Fruit fly (Drosophila melanogaster): Measurements from ENCODE around the gene CG15370.

CG15370 gene

DNA sequence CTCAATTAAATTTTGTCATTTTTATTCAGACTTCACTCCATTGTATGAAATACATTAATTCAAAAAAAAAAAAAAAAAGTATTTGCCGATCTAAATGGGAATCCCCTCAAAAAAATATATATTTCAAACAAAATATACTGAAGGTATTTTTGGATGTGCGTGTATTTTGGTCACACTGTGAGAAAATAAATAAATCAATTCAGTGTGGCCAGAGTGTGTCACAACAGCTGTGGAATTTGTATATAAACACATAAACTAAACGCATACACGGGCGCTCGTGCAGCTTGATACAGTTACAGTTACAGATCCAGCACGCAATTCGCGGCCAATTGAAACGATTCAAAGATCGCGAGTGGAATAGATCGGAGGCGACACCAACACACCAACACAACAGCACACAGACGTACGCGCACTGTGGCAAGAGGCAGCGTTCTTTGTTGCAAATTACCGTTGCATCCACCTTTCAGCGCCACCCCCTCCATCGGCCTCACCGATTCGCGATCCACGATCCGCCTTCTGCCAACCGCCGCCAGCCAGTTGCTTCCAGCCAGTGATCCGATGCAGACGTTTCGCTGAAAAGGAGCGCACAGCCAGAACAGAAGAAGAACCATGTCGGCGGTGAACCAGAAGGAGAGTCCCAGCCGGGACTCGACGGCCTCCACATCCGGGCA, 25.1 kb downstream of the CG15370 start, which contains the start of gene CG17754 (continued):
- TF ChIP-seq Lhr (GFP tag; optimal IDR thresholded peaks at IDR 0.05) = peak; percentile 59
- TF ChIP-seq CG15514 (GFP tag; optimal IDR thresholded peaks at IDR 0.05) = no peak
- no peak for TF ChIP-seq Gsc (GFP tag; IDR thresholded peaks at IDR 0.05)
- TF ChIP-seq caup (GFP tag; optimal IDR thresholded peaks at IDR 0.05; ENCODE audit: severe bottlenecking) = no peak
- TF ChIP-seq CG12299 (tag; optimal IDR thresholded peaks at IDR 0.05) = no peak
- no peak for TF ChIP-seq Scr (GFP tag; IDR thresholded peaks at IDR 0.05; ENCODE audit: partially characterized antibody)
- no peak for TF ChIP-seq gcm2 (GFP tag; optimal IDR thresholded peaks at IDR 0.05)
- no peak for TF ChIP-seq CG2129 (GFP tag; IDR thresholded peaks at IDR 0.05; ENCODE audit: partially characterized antibody)
- TF ChIP-seq jing (GFP tag; optimal IDR thresholded peaks at IDR 0.05) = no peak
- TF ChIP-seq CG31365 (tag; optimal IDR thresholded peaks at IDR 0.05) = no peak
- TF ChIP-seq CG16813 (GFP tag; IDR thresholded peaks at IDR 0.05; ENCODE audit: partially characterized antibody) = peak; percentile 19; the same call in 1 of the 3 replicates
- no peak for TF ChIP-seq CG16815 (GFP tag; optimal IDR thresholded peaks at IDR 0.05)
- no peak for TF ChIP-seq org-1 (GFP tag; optimal IDR thresholded peaks at IDR 0.05)
- TF ChIP-seq CG13123 (GFP tag; optimal IDR thresholded peaks at IDR 0.05) = no peak
- TF ChIP-seq CG6854 (GFP tag; optimal IDR thresholded peaks at IDR 0.05) = no peak
- no peak for TF ChIP-seq Mad (GFP tag; optimal IDR thresholded peaks at IDR 0.05)
- TF ChIP-seq ab (GFP tag; optimal IDR thresholded peaks at IDR 0.05) = no peak
- no peak for TF ChIP-seq CG11247 (GFP tag; IDR thresholded peaks at IDR 0.05)
- TF ChIP-seq CG12769 (tag; optimal IDR thresholded peaks at IDR 0.05) = no peak
- no peak for TF ChIP-seq fd96Cb (tag; optimal IDR thresholded peaks at IDR 0.05)
- no peak for TF ChIP-seq lmd (GFP tag; IDR thresholded peaks at IDR 0.05)
- no peak for TF ChIP-seq NC2α (GFP tag; optimal IDR thresholded peaks at IDR 0.05)
- TF ChIP-seq maf-S (GFP tag; optimal IDR thresholded peaks at IDR 0.05) = no peak
- peak; percentile 47 for TF ChIP-seq CG14710 (tag; optimal IDR thresholded peaks at IDR 0.05)
- no peak for TF ChIP-seq cato (GFP tag; optimal IDR thresholded peaks at IDR 0.05; ENCODE audit: borderline replicate concordance)
- TF ChIP-seq ATbp (GFP tag; optimal IDR thresholded peaks at IDR 0.05) = no peak
- TF ChIP-seq Dip3 (GFP tag; optimal IDR thresholded peaks at IDR 0.05) = no peak
- peak; percentile 16 for TF ChIP-seq Nf-YC (tag; optimal IDR thresholded peaks at IDR 0.05)
- TF ChIP-seq bab2 (GFP tag; optimal IDR thresholded peaks at IDR 0.05) = no peak
- TF ChIP-seq Dfd (GFP tag; optimal IDR thresholded peaks at IDR 0.05) = no peak
- TF ChIP-seq nerfin-2 (GFP tag; IDR thresholded peaks at IDR 0.05; ENCODE audit: partially characterized antibody) = no peak
- no peak for TF ChIP-seq Dad (GFP tag; optimal IDR thresholded peaks at IDR 0.05)
- no peak for TF ChIP-seq Sin3A (optimal IDR thresholded peaks at IDR 0.05)
- TF ChIP-seq btn (GFP tag; optimal IDR thresholded peaks at IDR 0.05) = no peak
- no peak for TF ChIP-seq NC2β (GFP tag; optimal IDR thresholded peaks at IDR 0.05)
- no peak for TF ChIP-seq NFAT (GFP tag; IDR thresholded peaks at IDR 0.05)
- no peak for TF ChIP-seq Adf1 (GFP tag; IDR thresholded peaks at IDR 0.05)
- TF ChIP-seq sim (GFP tag; IDR thresholded peaks at IDR 0.05) = no peak
- TF ChIP-seq CG2116 (GFP tag; optimal IDR thresholded peaks at IDR 0.05) = peak; percentile 27
- TF ChIP-seq row (GFP tag; IDR thresholded peaks at IDR 0.05) = peak; percentile 34; the same call in 1 of the 3 replicates
- no peak for TF ChIP-seq CG31441 (GFP tag; IDR thresholded peaks at IDR 0.05)
- no peak for TF ChIP-seq CG2889 (GFP tag; IDR thresholded peaks at IDR 0.05)
- TF ChIP-seq twi (tag; optimal IDR thresholded peaks at IDR 0.05) = no peak
- TF ChIP-seq Nf-YA (GFP tag; IDR thresholded peaks at IDR 0.05) = no peak
- TF ChIP-seq CG8388 (GFP tag; optimal IDR thresholded peaks at IDR 0.05) = no peak
- peak; percentile 52 for TF ChIP-seq sqz (GFP tag; optimal IDR thresholded peaks at IDR 0.05)
- TF ChIP-seq CG14014 (GFP tag; IDR thresholded peaks at IDR 0.05) = no peak
- no peak for TF ChIP-seq CG8478 (optimal IDR thresholded peaks at IDR 0.05)
- TF ChIP-seq trem (tag; optimal IDR thresholded peaks at IDR 0.05) = peak; percentile 29
- TF ChIP-seq ind (GFP tag; optimal IDR thresholded peaks at IDR 0.05) = no peak
- no peak for TF ChIP-seq CG12744 (GFP tag; optimal IDR thresholded peaks at IDR 0.05)
